Fruit fly (Drosophila melanogaster) whole organism, adult: ENCODE measurements around the gene CG3117.
A peak's percentile ranks its signal among the peaks of the same experiment; 100 is the strongest.

ENCODE experiments used
- CG11617 ChIP-seq: fragments of 200-800 bp; sonication (Bioruptor generic); optimal IDR thresholded peaks from 2 replicates; lab custom pipeline; 2017; ENCODE audit warnings: mild to moderate bottlenecking, missing biosample characterization, missing genetic modification reagents, missing genetic modification characterization
- CG12768 ChIP-seq: fragments of 200-800 bp; sonication (Bioruptor generic); optimal IDR thresholded peaks from 2 replicates; lab custom pipeline; 2017; ENCODE audit warnings: missing biosample characterization, missing genetic modification characterization, mild to moderate bottlenecking, moderate library complexity, missing genetic modification reagents
- CG14711 ChIP-seq: fragments of 200-800 bp; sonication (Bioruptor generic); optimal IDR thresholded peaks from 2 replicates; lab custom pipeline; 2018; ENCODE audit warnings: missing biosample characterization, mild to moderate bottlenecking, missing genetic modification characterization, moderate library complexity
- CG1620 ChIP-seq: fragments of 200-800 bp; sonication (Bioruptor generic); optimal IDR thresholded peaks from 2 replicates; lab custom pipeline; 2016; ENCODE audit warnings: missing biosample characterization, missing genetic modification characterization
- CG33017 ChIP-seq: fragments of 200-800 bp; sonication (Bioruptor generic); optimal IDR thresholded peaks from 2 replicates; lab custom pipeline; 2018; ENCODE audit warnings: missing biosample characterization, mild to moderate bottlenecking, missing genetic modification characterization, moderate library complexity
- CG5204 ChIP-seq: fragments of 200-800 bp; sonication (Bioruptor generic); optimal IDR thresholded peaks from 2 replicates; lab custom pipeline; 2016; ENCODE audit warnings: missing biosample characterization, missing genetic modification characterization
- CG7045 ChIP-seq: fragments of 200-800 bp; sonication (Bioruptor generic); optimal IDR thresholded peaks from 2 replicates; lab custom pipeline; 2017; ENCODE audit warnings: missing biosample characterization, mild to moderate bottlenecking, missing genetic modification characterization
- CG7101 ChIP-seq: fragments of 200-800 bp; sonication (Bioruptor generic); optimal IDR thresholded peaks from 2 replicates; lab custom pipeline; 2018; ENCODE audit warnings: missing biosample characterization, mild to moderate bottlenecking, missing genetic modification characterization, moderate library complexity
- Clk ChIP-seq: fragments of 200-800 bp; sonication (Bioruptor generic); optimal IDR thresholded peaks from 2 replicates; lab custom pipeline; 2017; ENCODE audit warnings: missing biosample characterization, missing genetic modification characterization
- Crg-1 ChIP-seq: fragments of 200-800 bp; sonication (Bioruptor generic); optimal IDR thresholded peaks from 2 replicates; lab custom pipeline; 2016; ENCODE audit warnings: missing biosample characterization, missing genetic modification characterization
- Hr96 ChIP-seq: fragments of 200-800 bp; sonication (Bioruptor generic); optimal IDR thresholded peaks from 2 replicates; lab custom pipeline; 2016; ENCODE audit warnings: missing biosample characterization, missing genetic modification characterization
- Mnt ChIP-seq: fragments of 200-800 bp; sonication (Bioruptor generic); optimal IDR thresholded peaks from 2 replicates; lab custom pipeline; 2016; ENCODE audit warnings: missing biosample characterization, mild to moderate bottlenecking, missing genetic modification characterization
- bab1 ChIP-seq: fragments of 200-800 bp; sonication (Bioruptor generic); optimal IDR thresholded peaks from 3 replicates; lab custom pipeline; 2019; ENCODE audit warnings: missing biosample characterization, mild to moderate bottlenecking, missing genetic modification characterization, moderate library complexity
- cic ChIP-seq: fragments of 200-800 bp; sonication (Bioruptor generic); optimal IDR thresholded peaks from 2 replicates; lab custom pipeline; 2017; ENCODE audit warnings: missing biosample characterization, mild to moderate bottlenecking, missing genetic modification characterization, moderate library complexity
- cnc ChIP-seq, 2 experiments: fragments of >200 bp; optimal IDR thresholded peaks; 2 replicates each; lab custom pipeline; 2017
- kay ChIP-seq: fragments of 200-800 bp; sonication (Bioruptor generic); peaks from one replicate; lab custom pipeline; 2016; ENCODE audit warnings: missing biosample characterization, missing genetic modification characterization, borderline replicate concordance
- ovo ChIP-seq: fragments of 200-800 bp; sonication (Bioruptor generic); optimal IDR thresholded peaks from 2 replicates; lab custom pipeline; 2016; ENCODE audit warnings: missing biosample characterization, missing genetic modification characterization
- pad ChIP-seq: fragments of 200-800 bp; sonication (Bioruptor generic); optimal IDR thresholded peaks from 3 replicates; lab custom pipeline; 2017; ENCODE audit warnings: missing biosample characterization, missing genetic modification characterization, mild to moderate bottlenecking, moderate library complexity, missing genetic modification reagents
- tj ChIP-seq: fragments of 200-800 bp; sonication (Bioruptor generic); optimal IDR thresholded peaks from 3 replicates; lab custom pipeline; 2017; ENCODE audit warnings: missing biosample characterization, mild to moderate bottlenecking, missing genetic modification characterization, moderate library complexity
- toe ChIP-seq: fragments of 200-800 bp; sonication (Bioruptor generic); optimal IDR thresholded peaks from 2 replicates; lab custom pipeline; 2016; ENCODE audit warnings: missing biosample characterization, missing genetic modification characterization

The CG3117 gene

dm6 chr2L:2839850-2840249 is 7.2 kb downstream of the CG3117 start, which contains the start of gene CG2975:
TSS of gene CG2975 (plus strand) at chr2L:2840124.
- no peak for TF ChIP-seq tj (GFP tag; lab: Kevin White, UChicago)
- TF ChIP-seq CG1620 (GFP tag; lab: Kevin White, UChicago): no peak
- no peak for TF ChIP-seq toe
- no peak for TF ChIP-seq CG14711 (tag; lab: Kevin White, UChicago)
- no peak for TF ChIP-seq CG33017
- TF ChIP-seq Hr96 (GFP tag; lab: Kevin White, UChicago): no peak
- no peak for TF ChIP-seq CG7045 (GFP tag; lab: Kevin White, UChicago)
- no peak for TF ChIP-seq cic
- TF ChIP-seq CG7101: no peak
- no peak for TF ChIP-seq kay (GFP tag; lab: Kevin White, UChicago)
- TF ChIP-seq cnc (optimal IDR thresholded peaks at IDR 0.05; lab: Kevin White, UChicago): no peak

- no peak for TF ChIP-seq CG33017
- TF ChIP-seq CG1620 (GFP tag; lab: Kevin White, UChicago): no peak
- TF ChIP-seq Clk (GFP tag; lab: Kevin White, UChicago): no peak
- no peak for TF ChIP-seq Mnt (GFP tag; lab: Kevin White, UChicago)
- TF ChIP-seq CG5204: no peak
- no peak for TF ChIP-seq cic
- TF ChIP-seq bab1: no peak
- TF ChIP-seq cnc (optimal IDR thresholded peaks at IDR 0.05; lab: Kevin White, UChicago): no peak
- no peak for TF ChIP-seq CG14711 (tag; lab: Kevin White, UChicago)
- TF ChIP-seq tj (GFP tag; lab: Kevin White, UChicago): no peak
- TF ChIP-seq CG12768: no peak
These were observed 9.1 kb downstream of the CG3117 start, which contains the start of the genes CG3119 and Cpr23B for dm6 chr2L:2837742-2838461. TSS of gene CG3119 (minus strand) at chr2L:2837833. TSS of gene Cpr23B (plus strand) at chr2L:2838411.

dm6 chr2L:2830341-2830800 is 16.6 kb downstream of the CG3117 start:
- TF ChIP-seq cic (no peak), CG7045 (GFP tag; lab: Kevin White, UChicago) (peak; percentile 56), bab1 (peak; percentile 12), CG12768 (no peak), toe (peak; percentile 9), CG5204 (peak; percentile 32)

- TF ChIP-seq Mnt (GFP tag; lab: Kevin White, UChicago) (no peak), cnc (optimal IDR thresholded peaks at IDR 0.05; lab: Kevin White, UChicago) (no peak), ovo (GFP tag; lab: Kevin White, UChicago) (peak; percentile 13), pad (peak; percentile 18)
These were observed 17.2 kb downstream of the CG3117 start, which contains the start of gene Duox for dm6 chr2L:2829637-2830340. TSS of gene Duox (minus strand) at chr2L:2830248.

- TF ChIP-seq Hr96 (GFP tag; lab: Kevin White, UChicago) (no peak), CG12768 (no peak), tj (GFP tag; lab: Kevin White, UChicago) (no peak)
These were observed 21.6 kb downstream of the CG3117 start, which contains the start of gene CG3123 for dm6 chr2L:2825406-2825805. TSS of gene CG3123 (minus strand) at chr2L:2825506.

- TF ChIP-seq kay (GFP tag; lab: Kevin White, UChicago) (no peak), CG12768 (no peak), cnc (optimal IDR thresholded peaks at IDR 0.05; lab: Kevin White, UChicago) (no peak), cic (no peak), CG5204 (no peak), CG33017 (no peak), CG14711 (tag; lab: Kevin White, UChicago) (no peak), CG7045 (GFP tag; lab: Kevin White, UChicago) (no peak), Clk (GFP tag; lab: Kevin White, UChicago) (no peak), Hr96 (GFP tag; lab: Kevin White, UChicago) (no peak), pad (no peak), ovo (GFP tag; lab: Kevin White, UChicago) (no peak), CG1620 (GFP tag; lab: Kevin White, UChicago) (no peak), tj (GFP tag; lab: Kevin White, UChicago) (no peak)
These were observed 31.3 kb downstream of the CG3117 start, which contains the start of gene G6P for dm6 chr2L:2815673-2816072. TSS of gene G6P (minus strand) at chr2L:2815760.

dm6 chr2L:2812137-2812536 is 34.9 kb downstream of the CG3117 start, which contains the start of gene CG2964:
TSS of gene CG2964 (plus strand) at chr2L:2812437.
- TF ChIP-seq toe (no peak), CG7045 (GFP tag; lab: Kevin White, UChicago) (no peak), CG12768 (no peak), CG14711 (tag; lab: Kevin White, UChicago) (no peak), Mnt (GFP tag; lab: Kevin White, UChicago) (no peak), cic (no peak), Crg-1 (GFP tag; lab: Kevin White, UChicago) (no peak), CG33017 (no peak), CG11617 (no peak)
